Worm (Caenorhabditis elegans) whole organism, L2 larva: ENCODE data around the gene acdh-13.

ENCODE experiments used
- blmp-1 ChIP-seq: sonication (generic microtip); optimal IDR thresholded peaks from 2 replicates; lab custom pipeline; 2017; ENCODE audit warnings: missing genetic modification characterization, mild to moderate bottlenecking, missing compliant biosample characterization, antibody characterized with exemption, moderate library complexity; ENCODE audit not compliant: insufficient read depth
- egl-27 ChIP-seq: sonication (generic microtip); optimal IDR thresholded peaks from 3 replicates; lab custom pipeline; 2017; ENCODE audit warnings: missing biosample characterization, missing genetic modification reagents, missing genetic modification characterization
- elt-3 ChIP-seq: sonication (generic microtip); optimal IDR thresholded peaks from 2 replicates; lab custom pipeline; 2017; ENCODE audit warnings: missing biosample characterization, missing genetic modification characterization
- lin-11 ChIP-seq: fragments of 150-350 bp; sonication (generic microtip); optimal IDR thresholded peaks from 2 replicates; lab custom pipeline; 2014; ENCODE audit warnings: missing biosample characterization, missing genetic modification characterization, inconsistent platforms, mixed read lengths
- lsy-2 ChIP-seq, 2 experiments: fragments of 150-350 bp in 1 of 2; sonication (generic microtip) in 1 of 2; optimal IDR thresholded peaks; 2 replicates each; lab custom pipeline; 2014 to 2017; ENCODE audit warnings: missing biosample characterization in 2 of 2, missing genetic modification characterization in 2 of 2
- mab-5 ChIP-seq: fragments of 150-350 bp; optimal IDR thresholded peaks from 2 replicates; lab custom pipeline; 2014; ENCODE audit warnings: missing biosample characterization, missing genetic modification characterization
- nhr-10 ChIP-seq: sonication (generic microtip); optimal IDR thresholded peaks from 2 replicates; lab custom pipeline; 2017; ENCODE audit warnings: missing biosample characterization, missing genetic modification characterization
- nhr-12 ChIP-seq: fragments of 150-350 bp; optimal IDR thresholded peaks from 2 replicates; lab custom pipeline; 2014; ENCODE audit warnings: missing biosample characterization, missing genetic modification characterization
- nhr-23 ChIP-seq: fragments of 150-350 bp; optimal IDR thresholded peaks from 2 replicates; lab custom pipeline; 2014; ENCODE audit warnings: missing biosample characterization, missing genetic modification reagents, missing genetic modification characterization
- nhr-77 ChIP-seq: fragments of 150-350 bp; optimal IDR thresholded peaks from 2 replicates; lab custom pipeline; 2014; ENCODE audit warnings: missing biosample characterization, missing genetic modification characterization
- skn-1 ChIP-seq: sonication (generic microtip); optimal IDR thresholded peaks from 2 replicates; lab custom pipeline; 2017; ENCODE audit warnings: missing biosample characterization, missing genetic modification characterization
- snpc-4 ChIP-seq: fragments of 150-350 bp; optimal IDR thresholded peaks from 2 replicates; lab custom pipeline; 2014; ENCODE audit warnings: missing biosample characterization, missing genetic modification characterization
- unc-39 ChIP-seq: fragments of 150-350 bp; optimal IDR thresholded peaks from 2 replicates; lab custom pipeline; 2014; ENCODE audit warnings: missing biosample characterization, missing genetic modification characterization
- ztf-11 ChIP-seq: sonication (generic microtip); optimal IDR thresholded peaks from 2 replicates; lab custom pipeline; 2017; ENCODE audit warnings: missing biosample characterization, missing genetic modification characterization

DNA sequence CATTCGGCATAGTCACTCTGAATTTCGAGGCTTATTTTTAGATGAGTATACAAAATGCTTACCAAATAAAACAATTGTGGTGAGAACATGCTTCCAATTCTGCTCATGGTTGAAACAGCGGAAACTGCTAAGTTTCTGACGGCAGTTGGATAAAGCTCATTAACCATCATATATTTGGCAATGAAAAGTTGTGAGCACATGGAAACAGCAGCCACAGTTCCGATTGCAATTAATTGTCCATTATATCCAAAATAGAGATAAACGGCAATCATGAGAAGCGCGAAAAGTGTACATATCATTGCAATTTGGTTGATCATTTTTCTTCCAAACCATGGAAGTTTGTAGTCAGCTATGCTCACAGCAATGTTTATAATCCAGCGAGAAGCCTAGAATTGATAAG, 37.4 kb downstream of the acdh-13 start:
- TF ChIP-seq nhr-12 (tag; lab: Kevin White, UChicago) (no peak), mab-5 (no peak), skn-1 (no peak), nhr-23 (tag; lab: Kevin White, UChicago) (no peak), snpc-4 (tag; lab: Kevin White, UChicago) (no peak), lin-11 (tag; lab: Kevin White, UChicago) (no peak), elt-3 (tag; lab: Kevin White, UChicago) (no peak), nhr-10 (tag; lab: Kevin White, UChicago) (no peak), unc-39 (no peak), ztf-11 (no peak), blmp-1 (tag; lab: Kevin White, UChicago) (no peak), egl-27 (tag; lab: Kevin White, UChicago) (no peak), lsy-2 (tag; optimal IDR thresholded peaks at IDR 0.05; lab: Kevin White, UChicago) (no peak), nhr-77 (tag; lab: Kevin White, UChicago) (no peak)
